Worm (Caenorhabditis elegans) whole organism, midembryonic: ENCODE data around the gene srw-51.

Source experiments
- T22C8.4 ChIP-seq: fragments of 200-800 bp; sonication (Bioruptor generic); IDR thresholded peaks from 2 replicates; pipeline ENCODE4 v1.3.6; 2022; ENCODE audit warnings: missing genetic modification characterization, missing compliant biosample characterization
- cog-1 ChIP-seq: sonication (generic microtip); optimal IDR thresholded peaks from 2 replicates; lab custom pipeline; 2016; ENCODE audit warnings: missing genetic modification characterization, missing compliant biosample characterization
- flt-1 ChIP-seq: fragments of 200-800 bp; sonication (Bioruptor generic); IDR thresholded peaks from 2 replicates; pipeline ENCODE4 v1.3.6; 2022; ENCODE audit warnings: missing genetic modification characterization, missing compliant biosample characterization
- klf-2 ChIP-seq: fragments of 200-800 bp; sonication (Bioruptor generic); conservative IDR thresholded peaks from 2 replicates; pipeline ENCODE4 v1.3.6; 2022; ENCODE audit warnings: missing genetic modification reagents, missing genetic modification characterization, missing compliant biosample characterization
- med-1 ChIP-seq: sonication (generic microtip); optimal IDR thresholded peaks from 2 replicates; lab custom pipeline; 2017; ENCODE audit warnings: missing genetic modification characterization, mild to moderate bottlenecking, missing compliant biosample characterization, antibody characterized with exemption, missing genetic modification reagents; ENCODE audit not compliant: insufficient read depth
- ref-1 ChIP-seq: fragments of 200-800 bp; sonication (Bioruptor generic); conservative IDR thresholded peaks from 2 replicates; pipeline ENCODE4 v1.3.6; 2022; ENCODE audit warnings: missing genetic modification reagents, missing genetic modification characterization, missing compliant biosample characterization
- tab-1 ChIP-seq: fragments of 200-800 bp; sonication (Bioruptor generic); IDR thresholded peaks from 2 replicates; pipeline ENCODE4 v1.3.6; 2022; ENCODE audit warnings: missing genetic modification characterization, missing compliant biosample characterization
- ztf-23 ChIP-seq: fragments of 200-800 bp; sonication (Bioruptor generic); IDR thresholded peaks from 2 replicates; pipeline ENCODE4 v1.3.6; 2022; ENCODE audit warnings: missing genetic modification reagents, missing genetic modification characterization, missing compliant biosample characterization
- ztf-29 ChIP-seq: fragments of 200-800 bp; sonication (Bioruptor generic); IDR thresholded peaks from 2 replicates; pipeline ENCODE4 v1.3.6; 2022; ENCODE audit warnings: missing genetic modification reagents, missing genetic modification characterization, missing compliant biosample characterization

srw-51 gene

DNA sequence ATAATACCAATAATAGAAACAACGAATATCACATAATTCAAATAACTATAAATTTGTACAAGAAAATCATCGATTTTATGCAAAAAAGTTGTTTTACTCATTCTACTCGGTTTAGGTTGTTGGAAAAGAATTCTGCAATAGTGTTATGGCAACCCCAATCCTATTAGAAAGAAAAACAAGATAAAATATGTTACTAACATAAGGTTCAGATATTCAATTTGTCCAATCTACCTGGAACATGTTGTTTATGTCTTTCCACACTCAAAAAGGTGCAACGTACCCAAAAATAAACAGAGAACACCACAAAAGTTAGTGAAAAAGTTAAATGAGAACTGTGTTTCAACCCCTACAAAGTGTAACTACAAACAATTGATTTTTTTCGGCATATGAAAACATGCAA, at the start of gene srw-51:
Gene srw-51 (minus strand): TSS at position 101 of the 400 bp plus-strand sequence.
- no peak for TF ChIP-seq ztf-23 (GFP tag; lab: Robert Waterston, UW)
- TF ChIP-seq cog-1 = no peak
- no peak for TF ChIP-seq med-1 (GFP tag; lab: Kevin White, UChicago)
- TF ChIP-seq tab-1 (GFP tag; lab: Robert Waterston, UW) = no peak
- TF ChIP-seq klf-2 (GFP tag; lab: Robert Waterston, UW) = no peak
- TF ChIP-seq T22C8.4 (GFP tag; lab: Robert Waterston, UW) = no peak
- TF ChIP-seq ztf-29 (GFP tag; lab: Robert Waterston, UW) = no peak

ce11 chrV:17220345-17220744, 49.6 kb upstream of the srw-51 start, which contains the start of gene srh-109:
Gene srh-109, minus strand, starts transcription at chrV:17220445.
- TF ChIP-seq cog-1 = no peak
- no peak for TF ChIP-seq ztf-29 (GFP tag; lab: Robert Waterston, UW)
- no peak for TF ChIP-seq ref-1 (GFP tag; lab: Robert Waterston, UW)
- TF ChIP-seq klf-2 (GFP tag; lab: Robert Waterston, UW) = no peak
- no peak for TF ChIP-seq med-1 (GFP tag; lab: Kevin White, UChicago)
- no peak for TF ChIP-seq tab-1 (GFP tag; lab: Robert Waterston, UW)
- TF ChIP-seq T22C8.4 (GFP tag; lab: Robert Waterston, UW) = no peak
- TF ChIP-seq flt-1 (GFP tag; lab: Robert Waterston, UW) = no peak
- TF ChIP-seq ztf-23 (GFP tag; lab: Robert Waterston, UW) = no peak

DNA sequence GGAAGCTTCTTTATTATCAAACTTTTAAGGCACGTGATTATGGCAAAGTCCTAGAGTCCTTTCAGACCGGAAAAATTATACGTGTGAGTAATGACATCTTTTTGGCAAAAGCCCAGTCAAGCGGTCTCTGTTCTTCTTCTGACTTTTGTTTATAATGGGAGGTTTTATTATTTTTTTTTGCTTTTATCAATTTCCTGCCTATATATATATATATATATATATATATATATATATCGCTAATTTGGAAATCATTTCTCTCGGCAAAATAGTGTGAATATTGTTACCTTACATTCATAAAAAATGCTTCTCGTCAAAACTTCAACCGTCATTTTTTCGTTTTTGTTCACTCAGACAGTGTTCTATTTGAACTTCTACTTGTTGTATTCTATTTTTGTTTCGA, 47.0 kb upstream of the srw-51 start, which contains the start of gene srbc-62:
Gene srbc-62 (plus strand): TSS at position 301 of the 400 bp plus-strand sequence.
- TF ChIP-seq ref-1 (GFP tag; lab: Robert Waterston, UW) = no peak
- no peak for TF ChIP-seq ztf-29 (GFP tag; lab: Robert Waterston, UW)
- no peak for TF ChIP-seq T22C8.4 (GFP tag; lab: Robert Waterston, UW)
- no peak for TF ChIP-seq ztf-23 (GFP tag; lab: Robert Waterston, UW)
- no peak for TF ChIP-seq flt-1 (GFP tag; lab: Robert Waterston, UW)
- TF ChIP-seq cog-1 = no peak
- no peak for TF ChIP-seq klf-2 (GFP tag; lab: Robert Waterston, UW)

DNA sequence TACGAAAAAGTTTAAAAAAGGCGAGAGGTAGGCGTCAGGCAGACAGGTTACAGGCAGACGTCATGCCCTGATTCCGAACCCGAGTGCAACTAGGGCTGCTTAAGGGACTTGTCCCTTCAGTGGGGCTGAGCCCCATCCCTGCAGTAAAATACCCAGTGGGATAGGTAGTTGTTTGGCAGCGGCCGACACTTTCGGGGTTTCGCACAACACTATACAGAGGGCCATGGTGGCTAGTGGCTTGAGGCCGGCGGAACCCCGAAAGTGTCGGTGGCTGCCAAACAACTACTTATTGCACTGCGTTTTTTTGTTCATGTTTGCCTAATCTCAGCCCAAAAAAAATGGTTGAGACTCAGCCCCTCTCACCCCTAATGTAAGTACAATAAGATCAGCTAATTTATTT, 44.9 kb upstream of the srw-51 start:
- TF ChIP-seq klf-2 (GFP tag; lab: Robert Waterston, UW) = no peak
- TF ChIP-seq flt-1 (GFP tag; lab: Robert Waterston, UW) = no peak
- no peak for TF ChIP-seq ref-1 (GFP tag; lab: Robert Waterston, UW)
- no peak for TF ChIP-seq cog-1
- TF ChIP-seq ztf-23 (GFP tag; lab: Robert Waterston, UW) = no peak
- no peak for TF ChIP-seq tab-1 (GFP tag; lab: Robert Waterston, UW)
- TF ChIP-seq T22C8.4 (GFP tag; lab: Robert Waterston, UW) = no peak
- TF ChIP-seq ztf-29 (GFP tag; lab: Robert Waterston, UW) = no peak
- TF ChIP-seq med-1 (GFP tag; lab: Kevin White, UChicago) = no peak

DNA sequence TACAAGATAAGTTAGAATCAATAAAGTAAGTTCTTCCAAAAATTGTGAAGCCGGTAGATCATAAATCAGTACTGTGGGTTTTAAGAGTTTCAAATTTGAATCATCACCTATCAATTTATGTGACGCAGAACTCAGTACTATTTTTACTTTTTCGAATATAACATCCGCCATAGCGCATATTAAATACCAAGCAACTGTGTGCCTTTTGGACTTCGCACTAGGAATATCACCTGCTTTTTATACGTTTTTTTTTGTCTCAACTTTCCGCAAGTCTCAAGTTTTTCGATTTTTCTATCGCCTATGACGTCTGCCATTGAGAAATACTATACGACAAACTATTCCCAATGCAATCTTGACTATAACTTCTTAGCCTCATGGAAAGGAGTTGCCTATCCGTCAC, 42.0 kb upstream of the srw-51 start, which contains the start of gene srh-113:
Gene srh-113 (plus strand): TSS at position 301 of the 400 bp plus-strand sequence.
- TF ChIP-seq ztf-29 (GFP tag; lab: Robert Waterston, UW) (no peak), med-1 (GFP tag; lab: Kevin White, UChicago) (no peak), tab-1 (GFP tag; lab: Robert Waterston, UW) (no peak), T22C8.4 (GFP tag; lab: Robert Waterston, UW) (no peak), ztf-23 (GFP tag; lab: Robert Waterston, UW) (no peak), flt-1 (GFP tag; lab: Robert Waterston, UW) (no peak), ref-1 (GFP tag; lab: Robert Waterston, UW) (no peak), cog-1 (no peak), klf-2 (GFP tag; lab: Robert Waterston, UW) (no peak)

DNA sequence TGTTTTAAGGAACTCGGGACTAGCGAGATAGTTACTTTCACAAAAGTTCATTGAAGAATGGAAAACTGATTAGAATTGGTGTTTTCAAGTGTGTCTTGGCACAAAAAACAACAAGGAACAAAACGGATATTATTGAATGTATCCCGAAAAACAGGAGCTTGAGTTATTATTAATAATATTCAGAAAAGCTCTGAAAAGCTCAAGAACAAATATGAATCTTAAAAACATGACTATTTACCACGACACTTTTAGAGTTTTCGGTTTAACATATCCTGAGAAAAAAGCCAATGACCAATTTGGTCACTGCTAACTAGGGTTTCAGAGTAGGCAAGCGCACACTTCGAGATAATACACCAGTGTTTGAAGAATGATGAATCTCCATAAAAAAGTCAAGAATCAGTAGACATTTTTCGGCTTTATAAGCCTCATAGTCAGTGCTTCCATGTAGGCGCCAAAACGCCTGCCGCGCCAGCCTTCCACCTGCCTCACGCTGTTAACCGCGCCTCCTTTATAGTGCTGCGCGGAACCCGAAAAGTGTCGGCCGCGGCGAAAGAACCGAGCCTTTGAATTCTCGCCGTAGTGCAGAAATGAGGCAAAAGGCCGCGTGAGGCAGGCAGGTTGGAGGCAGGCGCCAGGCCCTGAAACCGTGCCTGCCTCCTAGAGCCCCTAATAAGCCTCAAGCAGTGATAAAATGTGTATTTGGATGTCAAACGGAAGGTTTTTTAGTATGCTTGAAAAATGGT, 41.4 kb upstream of the srw-51 start, which contains the start of gene srh-236:
Gene srh-236 (minus strand): TSS at position 51 of the 743 bp plus-strand sequence.
- no peak for TF ChIP-seq tab-1 (GFP tag; lab: Robert Waterston, UW)

ce11 chrV:17208045-17208444, 37.3 kb upstream of the srw-51 start, which contains the start of gene Y68A4A.13:
Gene Y68A4A.13, minus strand, starts transcription at chrV:17208145.
- TF ChIP-seq ref-1 (GFP tag; lab: Robert Waterston, UW) = no peak
- no peak for TF ChIP-seq T22C8.4 (GFP tag; lab: Robert Waterston, UW)
- TF ChIP-seq flt-1 (GFP tag; lab: Robert Waterston, UW) = no peak
- TF ChIP-seq klf-2 (GFP tag; lab: Robert Waterston, UW) = no peak
- no peak for TF ChIP-seq cog-1
- TF ChIP-seq med-1 (GFP tag; lab: Kevin White, UChicago) = no peak
- TF ChIP-seq ztf-23 (GFP tag; lab: Robert Waterston, UW) = no peak
- TF ChIP-seq tab-1 (GFP tag; lab: Robert Waterston, UW) = no peak
- no peak for TF ChIP-seq ztf-29 (GFP tag; lab: Robert Waterston, UW)

- TF ChIP-seq T22C8.4 (GFP tag; lab: Robert Waterston, UW) (no peak), tab-1 (GFP tag; lab: Robert Waterston, UW) (no peak), med-1 (GFP tag; lab: Kevin White, UChicago) (no peak), flt-1 (GFP tag; lab: Robert Waterston, UW) (no peak), ztf-29 (GFP tag; lab: Robert Waterston, UW) (no peak), ref-1 (GFP tag; lab: Robert Waterston, UW) (no peak), ztf-23 (GFP tag; lab: Robert Waterston, UW) (no peak), klf-2 (GFP tag; lab: Robert Waterston, UW) (no peak)
Observed at ce11 chrV:17206469-17206868, 35.7 kb upstream of the srw-51 start.

- TF ChIP-seq flt-1 (GFP tag; lab: Robert Waterston, UW) = no peak
- TF ChIP-seq T22C8.4 (GFP tag; lab: Robert Waterston, UW) = no peak
- TF ChIP-seq cog-1 = no peak
- no peak for TF ChIP-seq tab-1 (GFP tag; lab: Robert Waterston, UW)
- no peak for TF ChIP-seq ztf-23 (GFP tag; lab: Robert Waterston, UW)
- no peak for TF ChIP-seq ztf-29 (GFP tag; lab: Robert Waterston, UW)
- TF ChIP-seq ref-1 (GFP tag; lab: Robert Waterston, UW) = no peak
- TF ChIP-seq med-1 (GFP tag; lab: Kevin White, UChicago) = no peak
- no peak for TF ChIP-seq klf-2 (GFP tag; lab: Robert Waterston, UW)
Observed at ce11 chrV:17201847-17202246, 31.1 kb upstream of the srw-51 start, which contains the start of gene Y68A4A.10. Gene Y68A4A.10, plus strand, starts transcription at chrV:17202147.
